Worm (Caenorhabditis elegans): Measurements from ENCODE around the gene fbxa-142.

DNA sequence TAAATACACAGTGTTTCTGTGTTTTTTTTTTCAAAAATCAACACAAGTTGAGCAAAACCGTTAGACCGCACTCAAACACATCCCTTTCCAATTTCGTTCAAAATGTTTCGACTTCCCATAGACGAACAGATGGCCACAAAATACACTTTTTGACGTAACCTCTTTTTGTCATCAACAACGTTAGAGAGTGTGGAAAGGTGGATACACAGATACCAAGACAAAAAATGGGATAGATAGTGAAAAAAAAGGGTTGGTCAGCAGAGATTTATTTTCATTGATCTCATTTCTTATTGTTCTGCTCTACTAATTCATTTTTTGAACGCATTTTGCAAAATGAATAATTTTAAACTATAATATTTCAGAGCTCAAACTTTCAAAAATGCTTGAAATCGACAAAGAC, 36.3 kb downstream of the fbxa-142 start:
- TF ChIP-seq cebp-1 (GFP tag; IDR thresholded peaks at IDR 0.05) (no peak), cebp-1 (tag; optimal IDR thresholded peaks at IDR 0.05) (no peak), hlh-26 (GFP tag; conservative IDR thresholded peaks at IDR 0.05) (no peak), K12H6.12 (tag; optimal IDR thresholded peaks at IDR 0.05) (no peak), pha-4 (tag; optimal IDR thresholded peaks at IDR 0.05) (no peak), mcd-1 (GFP tag; IDR thresholded peaks at IDR 0.05) (no peak), C17E4.6 (GFP tag; IDR thresholded peaks at IDR 0.05) (no peak), madf-3 (GFP tag; IDR thresholded peaks at IDR 0.05) (no peak), hmg-20 (GFP tag; IDR thresholded peaks at IDR 0.05) (no peak)

All from whole organism, young adult.